Fruit fly (Drosophila melanogaster): ENCODE measurements around the gene bel.

bel gene

DNA sequence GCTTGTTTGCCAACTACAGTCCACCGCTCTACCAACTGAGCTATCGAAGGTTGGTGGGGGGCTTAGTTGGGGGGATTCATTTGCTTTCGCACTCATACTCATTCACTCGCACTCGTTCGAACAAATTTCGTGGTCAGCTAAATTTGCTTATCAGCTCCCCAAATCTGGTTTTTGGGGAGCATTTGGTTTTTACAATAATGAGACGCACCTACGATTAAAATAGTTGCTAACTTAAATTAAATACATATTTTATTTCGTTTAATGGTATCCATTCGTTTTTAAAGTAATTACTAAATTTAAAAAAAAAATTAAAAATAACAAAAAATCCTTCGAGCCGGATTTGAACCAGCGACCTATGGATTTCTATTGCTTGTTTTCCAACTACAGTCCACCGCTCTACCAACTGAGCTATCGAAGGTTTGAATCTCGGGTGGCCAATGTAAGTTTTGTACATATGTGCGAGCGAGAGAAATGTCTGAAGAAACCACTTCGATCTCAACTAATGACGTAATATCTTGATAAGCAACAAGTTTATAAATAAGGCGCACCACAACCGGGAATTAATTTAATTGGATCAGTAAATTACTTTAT is 18.1 kb downstream of the bel start (continued):
- no peak for TF ChIP-seq pan (optimal IDR thresholded peaks at IDR 0.05)
- TF ChIP-seq pan (GFP tag; optimal IDR thresholded peaks at IDR 0.05 in 1 of 2, IDR thresholded peaks at IDR 0.05 in 1 of 2) = no peak
- TF ChIP-seq Abd-B (GFP tag; optimal IDR thresholded peaks at IDR 0.05) = no peak
- TF ChIP-seq B-H1 (GFP tag; IDR thresholded peaks at IDR 0.05) = no peak
- no peak for TF ChIP-seq CG4707 (GFP tag; optimal IDR thresholded peaks at IDR 0.05)
- TF ChIP-seq lilli (GFP tag; optimal IDR thresholded peaks at IDR 0.05) = no peak
- TF ChIP-seq GATAe (GFP tag; conservative IDR thresholded peaks at IDR 0.05) = no peak
- TF ChIP-seq gem (tag; optimal IDR thresholded peaks at IDR 0.05) = peak; percentile 6
- TF ChIP-seq CG11723 (GFP tag; optimal IDR thresholded peaks at IDR 0.05) = no peak
- TF ChIP-seq crol (GFP tag; IDR thresholded peaks at IDR 0.05) = peak; percentile 76
- peak; percentile 58 for TF ChIP-seq HLH4C (GFP tag; IDR thresholded peaks at IDR 0.05; ENCODE audit: partially characterized antibody)
- TF ChIP-seq corto (GFP tag; optimal IDR thresholded peaks at IDR 0.05) = peak; percentile 15
- no peak for TF ChIP-seq Stat92E (GFP tag; optimal IDR thresholded peaks at IDR 0.05)
- peak; percentile 17 for TF ChIP-seq Vsx1 (GFP tag; optimal IDR thresholded peaks at IDR 0.05)
- no peak for TF ChIP-seq CG33557 (GFP tag; optimal IDR thresholded peaks at IDR 0.05)
- peak; percentile 55 for TF ChIP-seq tna (GFP tag; IDR thresholded peaks at IDR 0.05; ENCODE audit: partially characterized antibody)
- no peak for TF ChIP-seq Elba2 (GFP tag; optimal IDR thresholded peaks at IDR 0.05)
- peak; percentile 36 for TF ChIP-seq BtbVII (GFP tag; optimal IDR thresholded peaks at IDR 0.05)
- TF ChIP-seq CG10267 (tag; optimal IDR thresholded peaks at IDR 0.05) = no peak
- peak; percentile 9 for TF ChIP-seq CG2678 (tag; optimal IDR thresholded peaks at IDR 0.05)
- no peak for TF ChIP-seq CG14667 (GFP tag; IDR thresholded peaks at IDR 0.05)
- TF ChIP-seq lmd (GFP tag; IDR thresholded peaks at IDR 0.05) = no peak
- no peak for TF ChIP-seq sd (tag; optimal IDR thresholded peaks at IDR 0.05)
- TF ChIP-seq schlank (tag; optimal IDR thresholded peaks at IDR 0.05) = no peak
- peak; percentile 63; the same call in 2 of the 3 replicates for TF ChIP-seq CG34224 (GFP tag; IDR thresholded peaks at IDR 0.05; ENCODE audit: partially characterized antibody)
- no peak for TF ChIP-seq dpn (GFP tag; optimal IDR thresholded peaks at IDR 0.05)
- TF ChIP-seq HLH54F (GFP tag; optimal IDR thresholded peaks at IDR 0.05) = no peak
- TF ChIP-seq CG2202 (tag; optimal IDR thresholded peaks at IDR 0.05) = no peak
- TF ChIP-seq CG2712 (tag; optimal IDR thresholded peaks at IDR 0.05) = no peak
- TF ChIP-seq Med (GFP tag) = peak; percentile 32
- TF ChIP-seq her (GFP tag; optimal IDR thresholded peaks at IDR 0.05) = no peak
- TF ChIP-seq jigr1 (GFP tag; IDR thresholded peaks at IDR 0.05) = no peak
- TF ChIP-seq Ada2b (GFP tag; IDR thresholded peaks at IDR 0.05) = no peak

DNA sequence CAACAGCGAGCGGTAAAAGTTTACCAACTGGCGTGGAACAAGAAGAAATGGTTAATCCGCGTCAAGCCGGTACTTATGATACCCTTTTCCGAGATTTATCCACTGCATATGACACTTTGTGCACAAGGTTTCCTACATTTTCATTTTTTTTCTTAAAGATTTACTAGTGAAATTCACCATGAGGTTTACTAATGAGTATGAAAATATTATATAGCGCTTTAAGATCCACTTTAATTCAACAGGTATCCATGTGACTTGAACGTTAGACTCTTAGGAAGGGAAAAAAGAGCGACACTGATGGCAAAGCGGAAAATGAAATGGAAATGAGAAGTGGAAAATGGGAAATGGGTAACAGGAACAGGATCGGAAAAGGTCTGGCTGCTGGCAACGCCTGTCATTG is 21.9 kb downstream of the bel start:
- TF ChIP-seq scrt (GFP tag; optimal IDR thresholded peaks at IDR 0.05) (peak; percentile 58), gfzf (GFP tag; optimal IDR thresholded peaks at IDR 0.05) (no peak)

DNA sequence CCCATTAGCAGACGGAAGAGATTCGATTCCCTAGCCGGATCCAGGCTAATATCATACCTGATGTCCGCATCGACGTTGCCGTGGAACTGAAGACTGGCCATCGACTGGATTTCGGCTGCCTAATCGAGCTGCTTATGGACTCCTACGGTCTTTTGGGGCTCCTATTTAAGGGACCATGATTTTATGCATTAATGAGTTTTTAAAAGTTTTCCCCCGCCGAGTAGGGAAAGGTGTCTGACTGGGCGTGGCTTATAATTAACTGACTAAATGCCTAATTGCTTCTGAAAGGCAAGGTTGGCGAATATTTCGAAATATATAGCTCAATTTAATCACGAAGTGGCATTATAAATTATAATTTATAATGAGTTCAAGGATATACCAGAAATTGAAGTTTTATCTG is 24.8 kb downstream of the bel start, which contains the start of gene Or85e:
TSS of gene Or85e (minus strand) at position 101 of the 400 bp plus-strand sequence.
- TF ChIP-seq CG42726 (GFP tag; IDR thresholded peaks at IDR 0.05; ENCODE audit: partially characterized antibody) (no peak), Side (GFP tag; optimal IDR thresholded peaks at IDR 0.05) (no peak), Oli (tag; optimal IDR thresholded peaks at IDR 0.05) (no peak), Meics (GFP tag; optimal IDR thresholded peaks at IDR 0.05) (no peak), pita (GFP tag; optimal IDR thresholded peaks at IDR 0.05) (no peak), Dll (GFP tag; IDR thresholded peaks at IDR 0.05; ENCODE audit: partially characterized antibody) (no peak), CG17568 (GFP tag; optimal IDR thresholded peaks at IDR 0.05) (no peak), Adf1 (GFP tag; IDR thresholded peaks at IDR 0.05) (no peak), CG13123 (GFP tag; optimal IDR thresholded peaks at IDR 0.05) (no peak), BEAF-32 (GFP tag; optimal IDR thresholded peaks at IDR 0.05) (no peak), CG17912 (GFP tag; optimal IDR thresholded peaks at IDR 0.05) (no peak), tup (GFP tag; optimal IDR thresholded peaks at IDR 0.05) (no peak), CG10462 (GFP tag; optimal IDR thresholded peaks at IDR 0.05) (no peak), corto (GFP tag; optimal IDR thresholded peaks at IDR 0.05) (no peak), CG4707 (GFP tag; optimal IDR thresholded peaks at IDR 0.05) (no peak), CG30431 (GFP tag; optimal IDR thresholded peaks at IDR 0.05) (no peak)
